Fruit fly (Drosophila melanogaster) whole organism, embryonic: Measurements from ENCODE around the gene CG15209.
A peak's percentile ranks its signal among the peaks of the same experiment; 100 is the strongest.

ENCODE experiments used
- Abd-B ChIP-seq: fragments of 200-800 bp; sonication (Bioruptor generic); optimal IDR thresholded peaks from 2 replicates; lab custom pipeline; 2018; ENCODE audit warnings: missing biosample characterization, mild to moderate bottlenecking, missing genetic modification characterization, moderate library complexity
- Bdp1 ChIP-seq: fragments of 200-800 bp; sonication (Bioruptor generic); optimal IDR thresholded peaks from 3 replicates; lab custom pipeline; 2016; ENCODE audit warnings: missing biosample characterization, missing genetic modification characterization
- C15 ChIP-seq: fragments of 200-800 bp; sonication (Bioruptor generic); IDR thresholded peaks from 3 replicates; pipeline ENCODE4 v1.3.6; 2022; ENCODE audit warnings: missing biosample characterization, missing genetic modification characterization
- CG10147 ChIP-seq: fragments of 200-800 bp; sonication (Bioruptor generic); optimal IDR thresholded peaks from 2 replicates; lab custom pipeline; 2019; ENCODE audit warnings: missing biosample characterization, mild to moderate bottlenecking, missing genetic modification characterization, moderate library complexity
- CG10321 ChIP-seq: fragments of 200-800 bp; sonication (Bioruptor generic); IDR thresholded peaks from 2 replicates; pipeline ENCODE4 v1.3.6; 2022; ENCODE audit warnings: missing biosample characterization, missing genetic modification characterization
- CG10366 ChIP-seq: fragments of 200-800 bp; sonication (Bioruptor generic); IDR thresholded peaks from 2 replicates; pipeline ENCODE4 v1.3.6; 2022; ENCODE audit warnings: missing biosample characterization, missing genetic modification characterization
- CG11247 ChIP-seq: fragments of 200-800 bp; sonication (Bioruptor generic); IDR thresholded peaks from 2 replicates; pipeline ENCODE4 v1.3.6; 2022; ENCODE audit warnings: missing biosample characterization, missing genetic modification characterization
- CG14965 ChIP-seq: fragments of 200-800 bp; sonication (Bioruptor generic); optimal IDR thresholded peaks from 2 replicates; lab custom pipeline; 2016; ENCODE audit warnings: missing biosample characterization, missing genetic modification characterization, borderline replicate concordance
- CG15073 ChIP-seq: fragments of 200-800 bp; sonication (Bioruptor generic); optimal IDR thresholded peaks from 2 replicates; lab custom pipeline; 2016; ENCODE audit warnings: missing biosample characterization, missing genetic modification characterization
- CG15269 ChIP-seq: fragments of 200-800 bp; sonication (Bioruptor generic); optimal IDR thresholded peaks from 2 replicates; lab custom pipeline; 2018; ENCODE audit warnings: missing biosample characterization, mild to moderate bottlenecking, missing genetic modification characterization, moderate library complexity
- CG15696 ChIP-seq: fragments of 200-800 bp; sonication (Bioruptor generic); optimal IDR thresholded peaks from 2 replicates; lab custom pipeline; 2019; ENCODE audit warnings: missing biosample characterization, mild to moderate bottlenecking, missing genetic modification characterization, moderate library complexity
- CG17361 ChIP-seq: fragments of 200-800 bp; sonication (Bioruptor generic); IDR thresholded peaks from 3 replicates; pipeline ENCODE4 v1.3.6; 2022; ENCODE audit warnings: missing biosample characterization, missing genetic modification characterization
- CG17802 ChIP-seq: fragments of 200-800 bp; sonication (Bioruptor generic); optimal IDR thresholded peaks from 2 replicates; lab custom pipeline; 2018; ENCODE audit warnings: missing biosample characterization, mild to moderate bottlenecking, missing genetic modification characterization, moderate library complexity
- CG2199 ChIP-seq: fragments of 200-800 bp; sonication (Bioruptor generic); IDR thresholded peaks from 3 replicates; pipeline ENCODE4 v1.3.6; 2022; ENCODE audit warnings: missing biosample characterization, missing genetic modification characterization
- CG32767 ChIP-seq: fragments of 200-800 bp; sonication (Bioruptor generic); IDR thresholded peaks from 2 replicates; pipeline ENCODE4 v1.3.6; 2022; ENCODE audit warnings: missing biosample characterization, missing genetic modification characterization
- CG6689 ChIP-seq: fragments of 200-800 bp; sonication (Bioruptor generic); IDR thresholded peaks from 2 replicates; pipeline ENCODE4 v1.3.6; 2022; ENCODE audit warnings: missing biosample characterization, missing genetic modification characterization
- CG6765 ChIP-seq: fragments of 200-800 bp; sonication (Bioruptor generic); optimal IDR thresholded peaks from 3 replicates; lab custom pipeline; 2017; ENCODE audit warnings: missing biosample characterization, mild to moderate bottlenecking, missing genetic modification characterization
- CG7556 ChIP-seq: fragments of 200-800 bp; sonication (Bioruptor generic); optimal IDR thresholded peaks from 2 replicates; lab custom pipeline; 2017; ENCODE audit warnings: missing biosample characterization, mild to moderate bottlenecking, missing genetic modification characterization
- CG8359 ChIP-seq: fragments of 200-800 bp; sonication (Bioruptor generic); optimal IDR thresholded peaks from 2 replicates; lab custom pipeline; 2017; ENCODE audit warnings: missing biosample characterization, mild to moderate bottlenecking, missing genetic modification characterization, borderline replicate concordance
- CG8388 ChIP-seq: fragments of 200-800 bp; sonication (Bioruptor generic); optimal IDR thresholded peaks from 2 replicates; lab custom pipeline; 2019; ENCODE audit warnings: missing biosample characterization, mild to moderate bottlenecking, missing genetic modification characterization, moderate library complexity
- CG9215 ChIP-seq: fragments of 200-800 bp; sonication (Bioruptor generic); IDR thresholded peaks from 2 replicates; pipeline ENCODE4 v1.3.6; 2022; ENCODE audit warnings: missing biosample characterization, missing genetic modification characterization
- Dek ChIP-seq: fragments of 200-800 bp; sonication (Bioruptor generic); optimal IDR thresholded peaks from 3 replicates; lab custom pipeline; 2019; ENCODE audit warnings: missing biosample characterization, mild to moderate bottlenecking, missing genetic modification characterization, moderate library complexity
- Dll ChIP-seq: fragments of 200-800 bp; sonication (Bioruptor generic); IDR thresholded peaks from 4 replicates; pipeline ENCODE4 v1.3.6; 2022; ENCODE audit warnings: missing biosample characterization, missing genetic modification characterization; ENCODE audit not compliant: partially characterized antibody
- E2f1 ChIP-seq: fragments of 200-800 bp; sonication (Bioruptor generic); IDR thresholded peaks from 2 replicates; pipeline ENCODE4 v1.3.6; 2022; ENCODE audit warnings: missing biosample characterization, missing genetic modification characterization
- E2f2 ChIP-seq: fragments of 200-800 bp; sonication (Bioruptor generic); IDR thresholded peaks from 2 replicates; pipeline ENCODE4 v1.3.6; 2022; ENCODE audit warnings: missing biosample characterization, missing genetic modification characterization
- ERR ChIP-seq: fragments of 200-800 bp; sonication (Bioruptor generic); optimal IDR thresholded peaks from 2 replicates; lab custom pipeline; 2016; ENCODE audit warnings: missing biosample characterization, missing genetic modification characterization
- H15 ChIP-seq: fragments of 200-800 bp; sonication (Bioruptor generic); IDR thresholded peaks from 3 replicates; pipeline ENCODE4 v1.3.6; 2022; ENCODE audit warnings: missing biosample characterization, missing genetic modification characterization
- HLHmδ ChIP-seq: fragments of 200-800 bp; sonication (Bioruptor generic); optimal IDR thresholded peaks from 2 replicates; lab custom pipeline; 2018; ENCODE audit warnings: missing biosample characterization, mild to moderate bottlenecking, missing genetic modification characterization, moderate library complexity
- Kr ChIP-seq: fragments of 200-800 bp; sonication (Bioruptor generic); optimal IDR thresholded peaks from 2 replicates; lab custom pipeline; 2017; ENCODE audit warnings: missing biosample characterization, mild to moderate bottlenecking, missing genetic modification characterization
- NFAT ChIP-seq: fragments of 200-800 bp; sonication (Bioruptor generic); IDR thresholded peaks from 2 replicates; pipeline ENCODE4 v1.3.6; 2022; ENCODE audit warnings: missing biosample characterization, missing genetic modification characterization
- Nf-YA ChIP-seq: fragments of 200-800 bp; sonication (Bioruptor generic); IDR thresholded peaks from 2 replicates; pipeline ENCODE4 v1.3.6; 2022; ENCODE audit warnings: missing biosample characterization, missing genetic modification characterization
- ab ChIP-seq: fragments of 200-800 bp; sonication (Bioruptor generic); optimal IDR thresholded peaks from 2 replicates; lab custom pipeline; 2016; ENCODE audit warnings: missing biosample characterization, missing genetic modification characterization
- al ChIP-seq: fragments of 200-800 bp; sonication (Bioruptor generic); IDR thresholded peaks from 2 replicates; pipeline ENCODE4 v1.3.6; 2022; ENCODE audit warnings: missing biosample characterization, missing genetic modification characterization
- btn ChIP-seq: fragments of 200-800 bp; sonication (Bioruptor generic); optimal IDR thresholded peaks from 2 replicates; lab custom pipeline; 2016; ENCODE audit warnings: missing biosample characterization, missing genetic modification characterization
- chinmo ChIP-seq: fragments of 200-800 bp; sonication (Bioruptor generic); IDR thresholded peaks from 4 replicates; pipeline ENCODE4 v1.3.6; 2022; ENCODE audit warnings: missing biosample characterization, missing genetic modification characterization; ENCODE audit not compliant: partially characterized antibody
- danr ChIP-seq: fragments of 200-800 bp; sonication (Bioruptor generic); IDR thresholded peaks from 2 replicates; pipeline ENCODE4 v1.3.6; 2022; ENCODE audit warnings: missing biosample characterization, missing genetic modification characterization
- ewg ChIP-seq: fragments of 200-800 bp; sonication (Bioruptor generic); optimal IDR thresholded peaks from 3 replicates; lab custom pipeline; 2017; ENCODE audit warnings: mild to moderate bottlenecking, missing biosample characterization, missing genetic modification reagents, missing genetic modification characterization
- gcm2 ChIP-seq: fragments of 200-800 bp; sonication (Bioruptor generic); optimal IDR thresholded peaks from 2 replicates; lab custom pipeline; 2016; ENCODE audit warnings: missing biosample characterization, missing genetic modification characterization
- grn ChIP-seq: fragments of 200-800 bp; sonication (Bioruptor generic); optimal IDR thresholded peaks from 3 replicates; lab custom pipeline; 2017; ENCODE audit warnings: missing biosample characterization, missing genetic modification characterization
- gsb-n ChIP-seq: fragments of 200-800 bp; sonication (Bioruptor generic); optimal IDR thresholded peaks from 3 replicates; lab custom pipeline; 2018; ENCODE audit warnings: missing biosample characterization, mild to moderate bottlenecking, missing genetic modification characterization
- hkb ChIP-seq, 2 experiments: fragments of 200-800 bp in 1 of 2; fragments of >200 bp in 1 of 2; sonication (Bioruptor generic) in 1 of 2; IDR thresholded peaks in 1 of 2; optimal IDR thresholded peaks in 1 of 2; 2 replicates each; pipeline versions ENCODE4 v1.3.6 to Lab custom; 2017 to 2022; ENCODE audit warnings: missing biosample characterization in 1 of 2, missing genetic modification characterization in 1 of 2
- kni ChIP-seq: fragments of 200-800 bp; sonication (Bioruptor generic); optimal IDR thresholded peaks from 3 replicates; lab custom pipeline; 2017; ENCODE audit warnings: mild to moderate bottlenecking, missing biosample characterization, missing genetic modification reagents, missing genetic modification characterization
- luna ChIP-seq: fragments of 200-800 bp; sonication (Bioruptor generic); optimal IDR thresholded peaks from 2 replicates; lab custom pipeline; 2016; ENCODE audit warnings: missing biosample characterization, missing genetic modification characterization
- odd ChIP-seq: fragments of 200-800 bp; sonication (Bioruptor generic); optimal IDR thresholded peaks from 2 replicates; lab custom pipeline; 2017; ENCODE audit warnings: missing biosample characterization, mild to moderate bottlenecking, missing genetic modification characterization
- p53 ChIP-seq: fragments of 200-800 bp; sonication (Bioruptor generic); optimal IDR thresholded peaks from 2 replicates; lab custom pipeline; 2016; ENCODE audit warnings: missing biosample characterization, missing genetic modification characterization
- slou ChIP-seq: fragments of 200-800 bp; sonication (Bioruptor generic); optimal IDR thresholded peaks from 3 replicates; lab custom pipeline; 2016; ENCODE audit warnings: missing biosample characterization, missing genetic modification characterization
- tgo ChIP-seq: fragments of 200-800 bp; sonication (Bioruptor generic); IDR thresholded peaks from 3 replicates; pipeline ENCODE4 v1.3.6; 2022; ENCODE audit warnings: missing biosample characterization, missing genetic modification characterization
- tin ChIP-seq: fragments of 200-800 bp; sonication (Bioruptor generic); optimal IDR thresholded peaks from 3 replicates; lab custom pipeline; 2016; ENCODE audit warnings: missing biosample characterization, missing genetic modification characterization
- vvl ChIP-seq: fragments of 200-800 bp; sonication (Bioruptor generic); IDR thresholded peaks from 2 replicates; pipeline ENCODE4 v1.3.6; 2022; ENCODE audit warnings: missing biosample characterization, missing genetic modification characterization
- zfh1 ChIP-seq: fragments of 200-800 bp; sonication (Bioruptor generic); IDR thresholded peaks from 3 replicates; pipeline ENCODE4 v1.3.6; 2022; ENCODE audit warnings: missing biosample characterization, missing genetic modification characterization
- zfh2 ChIP-seq: fragments of 200-800 bp; sonication (Bioruptor generic); optimal IDR thresholded peaks from 2 replicates; lab custom pipeline; 2016; ENCODE audit warnings: missing biosample characterization, missing genetic modification characterization

The CG15209 gene

DNA sequence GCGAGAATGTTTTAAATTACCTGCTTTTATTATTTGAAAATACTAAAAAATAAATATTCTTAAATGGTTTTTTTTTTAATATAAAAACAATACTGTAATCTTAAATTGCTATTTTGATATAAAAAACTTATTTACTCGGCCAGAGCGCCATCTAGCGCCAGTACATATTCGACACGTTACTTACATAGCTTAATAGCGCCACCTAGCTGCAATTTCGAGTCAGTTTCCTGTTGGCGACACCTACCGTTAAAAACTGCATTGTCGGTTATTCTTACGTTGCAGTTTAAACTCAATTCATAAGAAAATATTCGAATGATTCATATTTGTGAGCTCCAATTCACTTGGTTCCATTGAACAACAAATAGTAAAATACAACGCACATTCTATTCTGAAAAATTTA is 9.6 kb upstream of the CG15209 start (continued):
- TF ChIP-seq al (GFP tag; lab: Robert Waterston, UW) (peak; percentile 22; the same call in 1 of the 2 replicates), Kr (GFP tag; lab: Kevin White, UChicago) (no peak), CG11247 (GFP tag; lab: Robert Waterston, UW) (peak; percentile 69), E2f2 (GFP tag; lab: Robert Waterston, UW) (peak; percentile 35; the same call in 1 of the 2 replicates), ewg (GFP tag; lab: Kevin White, UChicago) (peak; percentile 35), kni (no peak), CG15073 (GFP tag; lab: Kevin White, UChicago) (no peak), CG17361 (peak; percentile 68), CG14965 (GFP tag; lab: Kevin White, UChicago) (no peak), Dek (peak; percentile 54), chinmo (GFP tag; lab: Robert Waterston, UW) (no peak), Abd-B (GFP tag; lab: Kevin White, UChicago) (no peak), CG8388 (GFP tag; lab: Kevin White, UChicago) (no peak), NFAT (peak; percentile 87), Nf-YA (GFP tag; lab: Robert Waterston, UW) (no peak), tin (peak; percentile 68), luna (GFP tag; lab: Kevin White, UChicago) (no peak), Dll (GFP tag; lab: Robert Waterston, UW) (no peak), CG2199 (GFP tag; lab: Robert Waterston, UW) (peak; percentile 83), grn (GFP tag; lab: Kevin White, UChicago) (no peak), ERR (GFP tag; lab: Kevin White, UChicago) (no peak), slou (GFP tag; lab: Kevin White, UChicago) (peak; percentile 37), CG10366 (GFP tag; lab: Robert Waterston, UW) (peak; percentile 55), CG10321 (no peak), danr (peak; percentile 32; the same call in 1 of the 2 replicates), ab (GFP tag; lab: Kevin White, UChicago) (no peak), CG6689 (no peak), CG15269 (peak; percentile 61), CG32767 (GFP tag; lab: Robert Waterston, UW) (no peak), gsb-n (tag; lab: Kevin White, UChicago) (peak; percentile 31), CG7556 (GFP tag; lab: Kevin White, UChicago) (peak; percentile 15), CG9215 (GFP tag; lab: Robert Waterston, UW) (no peak; the same call in 1 of the 2 replicates), HLHmδ (GFP tag; lab: Kevin White, UChicago) (no peak), CG10147 (peak; percentile 27), Bdp1 (peak; percentile 6), zfh1 (GFP tag; lab: Robert Waterston, UW) (peak; percentile 77; the same call in 2 of the 3 replicates), tgo (GFP tag; lab: Robert Waterston, UW) (peak; percentile 64; the same call in 2 of the 3 replicates), CG15696 (tag; lab: Kevin White, UChicago) (peak; percentile 81), CG17802 (peak; percentile 28), vvl (peak; percentile 75; the same call in 1 of the 2 replicates), C15 (no peak), zfh2 (GFP tag; lab: Kevin White, UChicago) (peak; percentile 14), CG6765 (GFP tag; lab: Kevin White, UChicago) (no peak), gcm2 (GFP tag; lab: Kevin White, UChicago) (no peak), H15 (GFP tag; lab: Robert Waterston, UW) (peak; percentile 46; the same call in 1 of the 3 replicates), E2f1 (GFP tag; lab: Robert Waterston, UW) (peak; percentile 64), CG8359 (no peak), p53 (GFP tag; lab: Kevin White, UChicago) (peak; percentile 32), odd (no peak), btn (GFP tag; lab: Kevin White, UChicago) (no peak), hkb (optimal IDR thresholded peaks at IDR 0.05; lab: Kevin White, UChicago) (no peak), hkb (GFP tag; IDR thresholded peaks at IDR 0.05; lab: Robert Waterston, UW) (peak; percentile 12; the same call in 1 of the 2 replicates)
